Worm (Caenorhabditis elegans): ENCODE measurements around the gene mkk-4.

DNA sequence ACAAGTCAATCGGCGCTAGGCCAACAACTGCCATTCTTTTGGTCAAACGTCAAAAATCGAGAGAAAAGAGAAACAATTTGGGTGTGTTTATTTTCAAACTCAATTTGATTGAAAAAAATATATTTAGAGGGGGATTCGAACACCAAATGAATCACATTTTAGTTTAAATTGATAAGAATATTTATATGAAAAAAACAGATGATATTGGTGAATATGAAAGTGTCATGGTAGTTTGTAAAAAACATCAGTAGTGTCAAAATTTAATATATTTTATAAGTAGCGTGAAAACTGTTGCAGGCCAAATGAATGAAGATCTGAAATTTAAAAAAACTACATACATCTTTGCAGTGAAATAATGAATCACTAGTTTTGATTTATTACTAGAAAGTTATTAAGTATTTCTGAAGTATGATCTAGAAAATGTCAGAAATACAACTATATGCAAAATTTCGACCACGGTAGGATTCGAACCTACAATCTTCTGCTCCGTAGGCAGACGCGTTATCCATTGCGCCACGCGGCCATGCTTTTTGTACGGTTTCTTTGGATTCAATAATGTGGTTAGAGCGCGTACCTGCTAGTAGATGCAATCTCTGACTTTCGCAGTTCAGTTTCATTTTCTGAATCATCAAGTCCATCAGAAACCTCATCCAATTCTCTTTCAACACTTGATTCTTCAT, 9.5 kb upstream of the mkk-4 start, which contains the start of gene F19C6.4:
- TF ChIP-seq lin-40 (tag; optimal IDR thresholded peaks at IDR 0.05) (no peak), repo-1 (tag; optimal IDR thresholded peaks at IDR 0.05) (no peak), unc-130 (GFP tag; optimal IDR thresholded peaks at IDR 0.05) (peak; percentile 43), ztf-28 (GFP tag; IDR thresholded peaks at IDR 0.05) (0 out of 2 replicates have a peak, but pooled peaks have one; percentile 45), nfya-2 (GFP tag; IDR thresholded peaks at IDR 0.05) (no peak), ceh-100 (GFP tag; IDR thresholded peaks at IDR 0.05) (no peak), snpc-4 (GFP tag; optimal IDR thresholded peaks at IDR 0.05) (peak; percentile 56), snpc-4 (tag; optimal IDR thresholded peaks at IDR 0.05) (no peak), T26A5.8 (tag; optimal IDR thresholded peaks at IDR 0.05) (no peak), ceh-79 (tag; optimal IDR thresholded peaks at IDR 0.05) (no peak)

Data from whole organism, young adult.